Worm (Caenorhabditis elegans) whole organism, L1 larva: Measurements from ENCODE around the gene nmy-1.

Source experiments
- C34B4.2 ChIP-seq: sonication (generic microtip); optimal IDR thresholded peaks from 2 replicates; lab custom pipeline; 2017; ENCODE audit warnings: mild to moderate bottlenecking, missing genetic modification characterization, missing compliant biosample characterization
- Y116A8C.19 ChIP-seq: sonication (generic microtip); optimal IDR thresholded peaks from 2 replicates; lab custom pipeline; 2016; ENCODE audit warnings: missing compliant biosample characterization, missing genetic modification characterization, borderline replicate concordance
- aly-2 ChIP-seq: fragments of 150-350 bp; optimal IDR thresholded peaks from 2 replicates; lab custom pipeline; 2014; ENCODE audit warnings: missing biosample characterization, missing genetic modification characterization
- ceh-90 ChIP-seq: sonication (generic microtip); optimal IDR thresholded peaks from 2 replicates; lab custom pipeline; 2016; ENCODE audit warnings: missing genetic modification characterization, missing compliant biosample characterization
- efl-3 ChIP-seq: fragments of 200-800 bp; sonication (Bioruptor generic); optimal IDR thresholded peaks from 2 replicates; lab custom pipeline; 2018; ENCODE audit warnings: mild to moderate bottlenecking, missing genetic modification characterization, missing compliant biosample characterization
- fos-1 ChIP-seq: fragments of 150-350 bp; optimal IDR thresholded peaks from 2 replicates; lab custom pipeline; 2014; ENCODE audit warnings: missing biosample characterization, missing genetic modification characterization
- hlh-17 ChIP-seq: fragments of 200-800 bp; sonication (Bioruptor generic); optimal IDR thresholded peaks from 2 replicates; lab custom pipeline; 2018; ENCODE audit warnings: missing genetic modification characterization, mild to moderate bottlenecking, missing compliant biosample characterization, moderate library complexity, borderline replicate concordance
- jun-1 ChIP-seq: fragments of 150-350 bp; optimal IDR thresholded peaks from 2 replicates; lab custom pipeline; 2014; ENCODE audit warnings: missing biosample characterization, missing genetic modification reagents, missing genetic modification characterization
- nhr-237 ChIP-seq: fragments of 150-350 bp; optimal IDR thresholded peaks from 2 replicates; lab custom pipeline; 2014; ENCODE audit warnings: missing biosample characterization, missing genetic modification characterization
- nhr-28 ChIP-seq: fragments of 150-350 bp; optimal IDR thresholded peaks from 2 replicates; lab custom pipeline; 2014; ENCODE audit warnings: missing biosample characterization, missing genetic modification characterization
- nhr-71 ChIP-seq: sonication (generic microtip); optimal IDR thresholded peaks from 2 replicates; lab custom pipeline; 2016; ENCODE audit warnings: mild to moderate bottlenecking, missing genetic modification characterization, moderate library complexity, missing compliant biosample characterization
- nhr-76 ChIP-seq: sonication (generic microtip); optimal IDR thresholded peaks from 2 replicates; lab custom pipeline; 2017; ENCODE audit warnings: missing biosample characterization, missing genetic modification characterization
- nhr-84 ChIP-seq: sonication (generic microtip); optimal IDR thresholded peaks from 2 replicates; lab custom pipeline; 2017; ENCODE audit warnings: missing biosample characterization, missing genetic modification characterization
- pag-3 ChIP-seq: sonication (generic microtip); optimal IDR thresholded peaks from 2 replicates; lab custom pipeline; 2017; ENCODE audit warnings: missing genetic modification characterization, mild to moderate bottlenecking, missing compliant biosample characterization, antibody characterized with exemption, borderline replicate concordance; ENCODE audit not compliant: insufficient read depth
- pqm-1 ChIP-seq: sonication (generic microtip); optimal IDR thresholded peaks from 3 replicates; lab custom pipeline; 2017; ENCODE audit warnings: missing biosample characterization, missing genetic modification characterization
- sptf-1 ChIP-seq: fragments of 150-350 bp; optimal IDR thresholded peaks from 2 replicates; lab custom pipeline; 2014; ENCODE audit warnings: missing biosample characterization, missing genetic modification characterization
- vab-15 ChIP-seq: sonication (generic microtip); optimal IDR thresholded peaks from 2 replicates; lab custom pipeline; 2017; ENCODE audit warnings: missing genotype, mild to moderate bottlenecking, missing genetic modification characterization, missing compliant biosample characterization
- zag-1 ChIP-seq: fragments of 150-350 bp; optimal IDR thresholded peaks from 2 replicates; lab custom pipeline; 2014; ENCODE audit warnings: missing biosample characterization, missing genetic modification characterization

nmy-1 gene

DNA sequence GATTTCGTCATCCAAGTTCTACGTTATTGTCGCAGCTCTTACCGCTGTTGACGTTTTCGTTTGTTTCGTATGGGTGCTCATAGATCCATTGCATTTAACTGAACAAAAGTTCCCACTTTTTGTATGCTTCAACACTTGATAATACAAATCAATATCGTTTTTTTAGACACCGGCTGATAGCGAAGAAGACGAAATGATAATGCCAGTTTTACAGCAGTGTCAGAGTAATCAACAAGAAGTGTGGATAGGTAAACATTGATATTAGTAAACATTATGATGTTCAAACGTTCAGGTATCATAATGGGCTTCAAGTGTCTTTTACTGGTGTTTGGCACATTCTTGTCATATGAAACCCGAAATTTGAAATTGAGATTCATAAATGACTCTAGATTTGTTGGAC lies 56.9 kb downstream of the nmy-1 start:
- no peak for TF ChIP-seq fos-1 (tag; lab: Kevin White, UChicago)
- TF ChIP-seq nhr-71 (tag; lab: Kevin White, UChicago), result no peak
- no peak for TF ChIP-seq pqm-1
- no peak for TF ChIP-seq Y116A8C.19 (tag; lab: Kevin White, UChicago)
- TF ChIP-seq sptf-1, result no peak
- no peak for TF ChIP-seq nhr-237 (tag; lab: Kevin White, UChicago)
- no peak for TF ChIP-seq nhr-28 (tag; lab: Kevin White, UChicago)
- TF ChIP-seq aly-2 (tag; lab: Kevin White, UChicago), result no peak
- TF ChIP-seq vab-15, result no peak
- no peak for TF ChIP-seq nhr-76
- TF ChIP-seq pag-3 (tag; lab: Kevin White, UChicago), result no peak
- TF ChIP-seq zag-1 (tag; lab: Kevin White, UChicago), result no peak
- TF ChIP-seq hlh-17, result no peak
- no peak for TF ChIP-seq jun-1 (tag; lab: Kevin White, UChicago)
- no peak for TF ChIP-seq nhr-84 (tag; lab: Kevin White, UChicago)
- TF ChIP-seq ceh-90 (tag; lab: Kevin White, UChicago), result no peak
- TF ChIP-seq efl-3, result no peak
- TF ChIP-seq C34B4.2 (tag; lab: Kevin White, UChicago), result no peak
- TF ChIP-seq, all 84 proteins: peak for 0
